Fruit fly (Drosophila melanogaster) whole organism, embryonic: ENCODE measurements around the gene Cpr67Fa1.

Experiments
- CG12299 ChIP-seq: fragments of 200-800 bp; sonication (Bioruptor generic); optimal IDR thresholded peaks from 2 replicates; lab custom pipeline; 2018; ENCODE audit warnings: missing biosample characterization, mild to moderate bottlenecking, missing genetic modification characterization
- CG17568 ChIP-seq: fragments of 200-800 bp; sonication (Bioruptor generic); optimal IDR thresholded peaks from 2 replicates; lab custom pipeline; 2018; ENCODE audit warnings: missing biosample characterization, mild to moderate bottlenecking, missing genetic modification characterization, moderate library complexity
- CG31365 ChIP-seq: fragments of 200-800 bp; sonication (Bioruptor generic); optimal IDR thresholded peaks from 2 replicates; lab custom pipeline; 2018; ENCODE audit warnings: missing biosample characterization, mild to moderate bottlenecking, missing genetic modification characterization
- CG6791 ChIP-seq: fragments of 200-800 bp; sonication (Bioruptor generic); IDR thresholded peaks from 3 replicates; pipeline ENCODE4 v1.3.6; 2022; ENCODE audit warnings: missing biosample characterization, missing genetic modification characterization; ENCODE audit not compliant: partially characterized antibody
- CG7839 ChIP-seq: fragments of 200-800 bp; sonication (Bioruptor generic); optimal IDR thresholded peaks from 3 replicates; lab custom pipeline; 2018; ENCODE audit warnings: missing biosample characterization, mild to moderate bottlenecking, missing genetic modification characterization, moderate library complexity
- Dll ChIP-seq: fragments of 200-800 bp; sonication (Bioruptor generic); IDR thresholded peaks from 4 replicates; pipeline ENCODE4 v1.3.6; 2022; ENCODE audit warnings: missing biosample characterization, missing genetic modification characterization; ENCODE audit not compliant: partially characterized antibody
- Hmx ChIP-seq: fragments of 200-800 bp; sonication (Bioruptor generic); optimal IDR thresholded peaks from 2 replicates; lab custom pipeline; 2016; ENCODE audit warnings: missing biosample characterization, missing genetic modification characterization
- NK7.1 ChIP-seq: fragments of 200-800 bp; sonication (Bioruptor generic); optimal IDR thresholded peaks from 3 replicates; lab custom pipeline; 2016; ENCODE audit warnings: missing biosample characterization, missing genetic modification characterization
- ara ChIP-seq: fragments of 200-800 bp; sonication (Bioruptor generic); IDR thresholded peaks from 2 replicates; pipeline ENCODE4 v1.3.6; 2022; ENCODE audit warnings: missing biosample characterization, missing genetic modification characterization
- chn ChIP-seq: fragments of 200-800 bp; sonication (Bioruptor generic); optimal IDR thresholded peaks from 2 replicates; lab custom pipeline; 2016; ENCODE audit warnings: missing biosample characterization, missing genetic modification characterization
- esg ChIP-seq: fragments of 200-800 bp; sonication (Bioruptor generic); conservative IDR thresholded peaks from 2 replicates; pipeline ENCODE4 v1.3.6; 2022; ENCODE audit warnings: missing biosample characterization, missing genetic modification characterization
- lbe ChIP-seq: fragments of 200-800 bp; sonication (Bioruptor generic); optimal IDR thresholded peaks from 2 replicates; lab custom pipeline; 2016; ENCODE audit warnings: missing biosample characterization, mild to moderate bottlenecking, missing genetic modification characterization
- mirr ChIP-seq: fragments of 200-800 bp; sonication (Bioruptor generic); optimal IDR thresholded peaks from 3 replicates; lab custom pipeline; 2018; ENCODE audit warnings: missing biosample characterization, mild to moderate bottlenecking, missing genetic modification characterization
- onecut ChIP-seq: fragments of 200-800 bp; sonication (Bioruptor generic); IDR thresholded peaks from 2 replicates; pipeline ENCODE4 v1.3.6; 2022; ENCODE audit warnings: missing biosample characterization, missing genetic modification characterization

DNA sequence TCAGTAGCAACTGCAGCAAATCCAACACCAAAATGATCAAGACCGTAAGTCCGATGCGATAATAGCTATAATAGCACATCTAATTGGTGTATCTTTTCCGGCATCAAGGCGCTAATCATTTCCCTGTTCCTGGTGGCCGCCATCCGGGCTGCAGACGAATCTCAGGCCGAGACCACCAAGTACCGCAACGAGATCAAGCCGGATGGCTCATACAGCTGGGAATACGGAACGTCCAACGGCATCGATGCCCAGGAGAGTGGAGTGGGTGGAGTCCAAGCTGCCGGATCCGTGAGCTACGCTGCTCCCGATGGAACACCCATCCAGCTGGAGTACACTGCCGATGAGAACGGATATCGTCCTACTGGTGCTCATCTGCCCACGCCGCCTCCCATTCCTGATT, 4.4 kb downstream of the Cpr67Fa1 start, which contains the start of gene Cpr67Fb:
- TF ChIP-seq CG7839 (tag; lab: Kevin White, UChicago) (no peak), CG6791 (GFP tag; lab: Robert Waterston, UW) (no peak), mirr (GFP tag; lab: Kevin White, UChicago) (no peak), CG17568 (GFP tag; lab: Kevin White, UChicago) (no peak), CG31365 (tag; lab: Kevin White, UChicago) (no peak), NK7.1 (GFP tag; lab: Kevin White, UChicago) (no peak), lbe (no peak), CG12299 (tag; lab: Kevin White, UChicago) (no peak), Dll (GFP tag; lab: Robert Waterston, UW) (no peak), chn (GFP tag; lab: Kevin White, UChicago) (no peak), esg (no peak), Hmx (GFP tag; lab: Kevin White, UChicago) (no peak), onecut (GFP tag; lab: Robert Waterston, UW) (no peak), ara (GFP tag; lab: Robert Waterston, UW) (no peak)
